Worm (Caenorhabditis elegans) whole organism, L3 larva: ENCODE data around the gene ZK632.14.
A peak's percentile ranks its signal among the peaks of the same experiment; 100 is the strongest.

Experiments
- ZK546.5 ChIP-seq: sonication (generic microtip); optimal IDR thresholded peaks from 2 replicates; lab custom pipeline; 2017; ENCODE audit warnings: missing biosample characterization, missing genetic modification characterization
- aly-2 ChIP-seq: fragments of 150-350 bp; optimal IDR thresholded peaks from 2 replicates; lab custom pipeline; 2014; ENCODE audit warnings: missing biosample characterization, missing genetic modification characterization
- ceh-28 ChIP-seq: fragments of 150-350 bp; optimal IDR thresholded peaks from 2 replicates; lab custom pipeline; 2014; ENCODE audit warnings: missing biosample characterization, missing genetic modification reagents, missing genetic modification characterization
- ceh-82 ChIP-seq: fragments of 150-350 bp; optimal IDR thresholded peaks from 2 replicates; lab custom pipeline; 2014; ENCODE audit warnings: missing biosample characterization, missing genetic modification characterization
- ceh-9 ChIP-seq: sonication (generic microtip); optimal IDR thresholded peaks from 2 replicates; lab custom pipeline; 2018; ENCODE audit warnings: missing biosample characterization, missing genetic modification characterization
- daf-12 ChIP-seq: fragments of 150-350 bp; optimal IDR thresholded peaks from 2 replicates; lab custom pipeline; 2014; ENCODE audit warnings: missing biosample characterization, missing genetic modification reagents, missing genetic modification characterization
- egl-5 ChIP-seq: fragments of 150-350 bp; optimal IDR thresholded peaks from 2 replicates; lab custom pipeline; 2017; ENCODE audit warnings: missing biosample characterization, missing genetic modification reagents, missing genetic modification characterization, inconsistent platforms
- elt-1 ChIP-seq: fragments of 150-350 bp; optimal IDR thresholded peaks from 2 replicates; lab custom pipeline; 2014; ENCODE audit warnings: missing biosample characterization, missing genetic modification characterization
- elt-2 ChIP-seq: sonication (generic microtip); optimal IDR thresholded peaks from 2 replicates; lab custom pipeline; 2016; ENCODE audit warnings: missing genetic modification reagents, mild to moderate bottlenecking, missing genetic modification characterization, missing compliant biosample characterization
- elt-3 ChIP-seq, 3 experiments: fragments of 150-350 bp in 1 of 3; sonication (generic microtip) in 2 of 3; optimal IDR thresholded peaks; 2 replicates in 2 of 3; 4 replicates in 1 of 3; lab custom pipeline; 2014 to 2017; ENCODE audit warnings: missing biosample characterization in 3 of 3, missing genetic modification characterization in 3 of 3
- eor-1 ChIP-seq, 2 experiments: fragments of 150-350 bp; optimal IDR thresholded peaks; 2 replicates each; lab custom pipeline; 2014 to 2018; ENCODE audit warnings: missing biosample characterization in 2 of 2, missing genetic modification characterization in 2 of 2
- fkh-2 ChIP-seq: fragments of 150-350 bp; optimal IDR thresholded peaks from 2 replicates; lab custom pipeline; 2014; ENCODE audit warnings: missing biosample characterization, missing genetic modification reagents, missing genetic modification characterization
- hmg-11 ChIP-seq: sonication (generic microtip); optimal IDR thresholded peaks from 2 replicates; lab custom pipeline; 2016; ENCODE audit warnings: missing genetic modification characterization, missing compliant biosample characterization
- jun-1 ChIP-seq: fragments of 150-350 bp; optimal IDR thresholded peaks from 2 replicates; lab custom pipeline; 2014; ENCODE audit warnings: missing biosample characterization, missing genetic modification reagents, missing genetic modification characterization
- lin-15B ChIP-seq: fragments of 150-350 bp; optimal IDR thresholded peaks from 2 replicates; lab custom pipeline; 2014; ENCODE audit warnings: missing biosample characterization, missing genetic modification characterization
- lin-39 ChIP-seq: fragments of 150-350 bp; optimal IDR thresholded peaks from 2 replicates; lab custom pipeline; 2018; ENCODE audit warnings: missing biosample characterization, missing genetic modification reagents, missing genetic modification characterization
- lsy-12 ChIP-seq: sonication (generic microtip); optimal IDR thresholded peaks from 2 replicates; lab custom pipeline; 2016; ENCODE audit warnings: mild to moderate bottlenecking, missing genetic modification characterization, missing compliant biosample characterization
- mdl-1 ChIP-seq: fragments of 150-350 bp; optimal IDR thresholded peaks from 2 replicates; lab custom pipeline; 2014; ENCODE audit warnings: missing biosample characterization, missing genetic modification characterization
- mml-1 ChIP-seq: fragments of 150-350 bp; sonication (generic microtip); optimal IDR thresholded peaks from 3 replicates; lab custom pipeline; 2014; ENCODE audit warnings: missing biosample characterization, missing genetic modification characterization
- nfya-1 ChIP-seq: sonication (generic microtip); optimal IDR thresholded peaks from 2 replicates; lab custom pipeline; 2017; ENCODE audit warnings: missing genetic modification characterization, mild to moderate bottlenecking, missing compliant biosample characterization, antibody characterized with exemption, moderate library complexity; ENCODE audit not compliant: insufficient read depth
- nhr-23 ChIP-seq: fragments of 150-350 bp; optimal IDR thresholded peaks from 2 replicates; lab custom pipeline; 2014; ENCODE audit warnings: missing biosample characterization, missing genetic modification reagents, missing genetic modification characterization
- nhr-237 ChIP-seq: fragments of 150-350 bp; optimal IDR thresholded peaks from 2 replicates; lab custom pipeline; 2014; ENCODE audit warnings: missing biosample characterization, missing genetic modification characterization
- nhr-25 ChIP-seq: sonication (generic microtip); optimal IDR thresholded peaks from 2 replicates; lab custom pipeline; 2017; ENCODE audit warnings: missing biosample characterization, missing genetic modification characterization
- nhr-28 ChIP-seq: fragments of 150-350 bp; optimal IDR thresholded peaks from 2 replicates; lab custom pipeline; 2014; ENCODE audit warnings: missing biosample characterization, missing genetic modification characterization
- nhr-43 ChIP-seq: sonication (generic microtip); optimal IDR thresholded peaks from 2 replicates; lab custom pipeline; 2016; ENCODE audit warnings: mild to moderate bottlenecking, missing genetic modification characterization, missing compliant biosample characterization; ENCODE audit not compliant: poor library complexity, severe bottlenecking
- nhr-67 ChIP-seq: fragments of 150-350 bp; optimal IDR thresholded peaks from 2 replicates; lab custom pipeline; 2014; ENCODE audit warnings: missing biosample characterization, missing genetic modification characterization
- nhr-76 ChIP-seq: fragments of 150-350 bp; sonication (generic microtip); optimal IDR thresholded peaks from 5 replicates; lab custom pipeline; 2014; ENCODE audit warnings: missing biosample characterization, missing genetic modification characterization
- nhr-77 ChIP-seq: fragments of 150-350 bp; optimal IDR thresholded peaks from 2 replicates; lab custom pipeline; 2014; ENCODE audit warnings: missing biosample characterization, missing genetic modification characterization
- pha-4 ChIP-seq: fragments of 150-350 bp; optimal IDR thresholded peaks from 2 replicates; lab custom pipeline; 2014; ENCODE audit warnings: missing biosample characterization, missing genetic modification reagents, missing genetic modification characterization
- pqm-1 ChIP-seq: fragments of 150-350 bp; optimal IDR thresholded peaks from 2 replicates; lab custom pipeline; 2017; ENCODE audit warnings: missing biosample characterization, missing genetic modification characterization, inconsistent platforms
- sea-2 ChIP-seq: fragments of 150-350 bp; sonication (generic microtip); optimal IDR thresholded peaks from 4 replicates; lab custom pipeline; 2014; ENCODE audit warnings: missing biosample characterization, missing genetic modification reagents, missing genetic modification characterization
- skn-1 ChIP-seq: fragments of 150-350 bp; optimal IDR thresholded peaks from 2 replicates; lab custom pipeline; 2014; ENCODE audit warnings: missing biosample characterization, missing genetic modification characterization
- snpc-4 ChIP-seq: fragments of 150-350 bp; optimal IDR thresholded peaks from 2 replicates; lab custom pipeline; 2014; ENCODE audit warnings: missing biosample characterization, missing genetic modification characterization
- tbx-2 ChIP-seq: sonication (generic microtip); optimal IDR thresholded peaks from 2 replicates; lab custom pipeline; 2016; ENCODE audit warnings: mild to moderate bottlenecking, missing genetic modification characterization, missing compliant biosample characterization
- unc-62 ChIP-seq: fragments of 150-350 bp; sonication (generic microtip); optimal IDR thresholded peaks from 4 replicates; lab custom pipeline; 2014; ENCODE audit warnings: missing biosample characterization, missing genetic modification reagents, missing genetic modification characterization

The ZK632.14 gene

DNA sequence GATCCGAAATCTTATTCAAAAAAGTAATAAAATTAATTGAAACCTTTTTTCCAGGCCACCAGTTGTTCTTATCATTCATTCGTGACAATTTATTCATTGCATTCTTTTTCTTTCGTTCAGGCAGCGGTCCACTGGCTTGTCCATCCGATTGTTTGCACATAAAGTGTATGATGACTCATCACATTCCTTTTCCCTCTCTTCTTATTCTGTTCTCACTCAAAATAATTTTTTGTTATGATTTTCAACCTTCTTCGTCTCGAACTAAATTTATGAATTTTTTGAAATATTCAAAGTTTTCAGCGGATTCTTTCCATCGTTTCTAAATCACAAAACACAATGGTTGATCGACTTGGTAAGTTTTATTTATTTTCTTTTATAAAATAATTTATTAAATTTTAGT lies 17.3 kb downstream of the ZK632.14 start, which contains the start of gene ZK632.12:
Gene ZK632.12, plus strand, starts transcription at position 301 of the 400 bp plus-strand sequence.
- no peak for TF ChIP-seq unc-62 (GFP tag; lab: Kevin White, UChicago)
- TF ChIP-seq pha-4 (tag; lab: Kevin White, UChicago), result peak; percentile 39
- TF ChIP-seq, all 47 proteins: peak for 1

DNA sequence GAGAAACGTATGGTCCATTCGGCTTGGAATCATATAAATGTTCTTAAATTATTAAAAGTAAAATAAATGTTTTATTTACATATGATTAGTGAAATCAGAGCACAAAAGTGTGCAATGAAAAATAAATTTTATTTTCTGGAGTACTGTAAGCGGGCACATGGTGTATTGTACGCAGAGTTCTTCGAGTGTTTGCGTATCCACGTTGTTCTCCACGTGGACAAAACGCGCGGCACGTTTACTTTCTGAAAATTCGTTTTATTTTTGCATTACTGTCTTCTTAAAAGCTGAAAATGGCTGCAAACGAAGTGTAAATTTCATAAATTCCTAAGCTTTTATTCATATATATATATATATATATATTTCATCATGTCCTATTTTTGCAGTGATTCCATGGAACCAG lies 19.3 kb downstream of the ZK632.14 start:
- TF ChIP-seq aly-2, result no peak
- no peak for TF ChIP-seq tbx-2 (tag; lab: Kevin White, UChicago)
- no peak for TF ChIP-seq ZK546.5 (tag; lab: Kevin White, UChicago)
- TF ChIP-seq sea-2 (GFP tag; lab: Kevin White, UChicago), result no peak

DNA sequence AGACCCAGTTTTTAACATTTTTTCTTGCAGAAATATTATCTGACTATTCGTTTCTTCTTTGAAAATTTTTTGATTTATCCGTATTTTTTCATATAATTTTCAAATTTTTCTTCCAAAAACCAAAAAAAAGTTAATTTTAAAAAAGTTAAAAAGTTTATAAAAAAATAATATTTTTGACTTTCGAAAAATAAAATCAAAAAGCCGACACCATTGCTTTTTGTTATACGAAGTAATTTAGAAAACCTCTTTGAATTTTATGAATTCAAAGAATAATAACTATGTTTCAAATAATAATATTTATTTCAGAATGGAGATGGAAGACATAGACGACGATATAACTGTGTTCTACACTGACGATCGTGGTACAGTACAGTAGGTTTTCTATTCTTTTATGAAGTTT lies 21.6 kb downstream of the ZK632.14 start, which contains the start of gene K11H3.8:
Gene K11H3.8, plus strand, starts transcription at position 301 of the 400 bp plus-strand sequence.
- no peak for TF ChIP-seq sea-2 (GFP tag; lab: Kevin White, UChicago)
- TF ChIP-seq ceh-82 (tag; lab: Kevin White, UChicago), result no peak
- no peak for TF ChIP-seq nhr-28
- TF ChIP-seq nhr-237, result no peak
- no peak for TF ChIP-seq fkh-2 (tag; lab: Kevin White, UChicago)
- TF ChIP-seq elt-1 (tag; lab: Kevin White, UChicago), result no peak

DNA sequence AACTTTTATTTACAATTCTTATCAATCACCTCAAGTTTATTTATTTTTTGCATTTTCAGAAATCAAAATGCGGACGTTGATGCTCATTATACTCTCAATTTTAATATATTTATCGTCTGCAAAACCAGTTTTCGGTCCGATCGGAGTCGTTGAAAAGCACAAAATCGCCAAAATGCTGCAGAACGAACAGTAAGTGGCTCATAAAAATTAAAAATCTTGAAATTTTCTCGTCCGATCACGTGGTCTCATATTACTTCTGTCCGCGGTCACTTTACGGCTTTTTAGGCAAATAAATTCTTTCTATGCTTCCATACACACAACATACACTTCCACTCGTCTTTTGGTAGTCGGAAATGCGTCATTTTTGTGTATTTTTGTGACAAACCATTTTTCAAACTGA lies 30.5 kb downstream of the ZK632.14 start, which contains the start of gene K11H3.5:
Gene K11H3.5, plus strand, starts transcription at position 54 of the 400 bp plus-strand sequence.
- TF ChIP-seq jun-1 (tag; lab: Kevin White, UChicago) (no peak), nhr-23 (tag; lab: Kevin White, UChicago) (no peak), elt-3 (tag; optimal IDR thresholded peaks at IDR 0.05; lab: Kevin White, UChicago) (no peak), nhr-28 (no peak), fkh-2 (tag; lab: Kevin White, UChicago) (no peak), nhr-77 (tag; lab: Kevin White, UChicago) (no peak), unc-62 (GFP tag; lab: Kevin White, UChicago) (no peak)

DNA sequence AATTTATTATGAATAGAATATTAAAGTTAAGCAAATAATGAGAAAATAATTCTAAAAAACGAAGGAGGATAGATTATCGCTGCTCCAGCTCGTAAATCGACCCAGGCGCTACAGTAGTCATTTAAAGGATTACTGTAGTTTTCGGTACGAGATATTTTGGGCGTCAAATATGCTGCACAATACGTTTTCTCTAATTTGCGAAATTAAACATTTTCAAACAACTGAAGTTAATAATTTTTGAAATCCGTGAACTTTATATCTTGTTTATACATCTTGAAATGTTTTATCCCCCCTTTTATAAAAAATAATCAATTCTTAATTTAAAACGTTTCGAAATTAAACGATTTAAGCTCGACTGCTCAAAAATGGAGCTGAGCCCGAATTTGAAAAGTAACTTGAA lies 32.8 kb downstream of the ZK632.14 start, which contains the start of gene K11H3.2:
Gene K11H3.2, plus strand, starts transcription at position 301 of the 400 bp plus-strand sequence.
- TF ChIP-seq nhr-77 (tag; lab: Kevin White, UChicago), result no peak

DNA sequence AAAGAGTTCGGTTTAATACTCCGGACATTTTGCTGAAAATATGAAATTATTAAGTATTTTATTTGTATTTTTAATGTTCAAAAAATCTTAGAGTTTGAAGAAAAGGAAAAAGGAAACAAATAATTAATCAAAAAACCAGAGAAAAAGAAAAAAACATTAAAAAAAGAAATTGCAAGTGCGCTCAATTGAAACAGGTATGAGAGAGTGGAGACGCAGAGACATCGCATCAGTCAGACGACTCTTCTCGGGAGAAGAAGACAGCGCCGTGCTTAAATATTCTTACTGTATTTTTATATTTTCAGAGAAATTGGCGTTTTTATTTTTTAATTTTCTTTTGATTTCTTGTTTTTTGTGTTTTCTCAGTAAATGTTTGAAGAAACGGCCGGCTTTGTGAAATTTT lies 34.8 kb downstream of the ZK632.14 start, which contains the start of gene mrpl-36:
Gene mrpl-36, minus strand, starts transcription at position 34 of the 400 bp plus-strand sequence.
- TF ChIP-seq egl-5, result peak; percentile 20
- TF ChIP-seq eor-1 (tag; optimal IDR thresholded peaks at IDR 0.05; lab: Kevin White, UChicago), result no peak
- TF ChIP-seq lin-15B (tag; lab: Kevin White, UChicago), result peak; percentile 73
- no peak for TF ChIP-seq ZK546.5 (tag; lab: Kevin White, UChicago)
- TF ChIP-seq elt-2 (tag; lab: Kevin White, UChicago), result peak; percentile 0
- TF ChIP-seq nhr-237, result no peak
- peak; percentile 64 for TF ChIP-seq nfya-1 (tag; lab: Kevin White, UChicago)
- TF ChIP-seq pha-4 (tag; lab: Kevin White, UChicago), result peak; percentile 55
- TF ChIP-seq snpc-4 (tag; lab: Kevin White, UChicago), result peak; percentile 5
- peak; percentile 10 for TF ChIP-seq lin-39 (tag; lab: Kevin White, UChicago)
- TF ChIP-seq aly-2, result no peak

DNA sequence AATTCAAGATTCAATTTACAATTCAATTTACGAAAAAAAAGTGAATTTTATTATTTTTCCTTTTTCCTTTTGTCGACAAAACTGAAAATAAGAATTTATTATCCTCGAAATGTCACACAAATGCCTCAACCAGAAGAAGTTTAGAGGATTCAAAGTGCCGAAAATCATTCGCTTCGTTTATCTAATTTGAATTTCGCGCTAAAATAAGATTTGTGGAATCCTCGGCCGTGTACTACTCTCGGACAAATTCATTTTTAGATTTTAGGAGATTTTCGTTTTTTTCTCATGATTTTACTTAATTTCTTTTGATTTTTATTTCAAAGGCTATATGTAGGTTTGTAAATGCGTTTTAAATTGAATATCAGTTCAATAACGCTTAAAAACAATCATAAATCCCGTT lies 35.4 kb downstream of the ZK632.14 start:
- TF ChIP-seq eor-1 (tag; optimal IDR thresholded peaks at IDR 0.05; lab: Kevin White, UChicago) (no peak), nhr-67 (no peak), nhr-76 (tag; lab: Kevin White, UChicago) (no peak), mml-1 (tag; lab: Kevin White, UChicago) (no peak), lsy-12 (tag; lab: Kevin White, UChicago) (no peak), elt-1 (tag; lab: Kevin White, UChicago) (no peak)

DNA sequence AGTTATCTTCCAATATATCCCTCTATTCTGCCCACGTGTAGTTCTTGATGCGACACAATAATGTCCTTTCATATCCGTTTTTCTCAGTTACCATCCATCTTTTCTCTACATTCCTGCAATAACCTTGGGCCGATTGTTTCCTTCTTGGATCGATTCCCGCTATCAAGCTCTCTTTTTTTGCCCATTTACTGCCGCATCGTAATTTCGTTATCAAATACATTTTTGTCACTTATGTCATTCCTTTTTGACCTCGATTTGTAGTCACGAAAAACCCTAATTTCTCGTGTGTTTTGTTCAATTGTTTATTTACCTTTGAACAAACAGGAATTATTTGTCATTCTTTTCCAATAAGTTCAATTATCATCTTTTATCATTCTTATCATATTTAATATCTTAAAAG lies 36.7 kb downstream of the ZK632.14 start:
- TF ChIP-seq ceh-9 (tag; lab: Kevin White, UChicago) (no peak), ceh-28 (tag; lab: Kevin White, UChicago) (peak; percentile 59), snpc-4 (tag; lab: Kevin White, UChicago) (no peak), elt-2 (tag; lab: Kevin White, UChicago) (peak; percentile 77), mdl-1 (tag; lab: Kevin White, UChicago) (no peak), daf-12 (tag; lab: Kevin White, UChicago) (no peak), nhr-28 (no peak), jun-1 (tag; lab: Kevin White, UChicago) (no peak), aly-2 (no peak), hmg-11 (tag; lab: Kevin White, UChicago) (no peak), eor-1 (tag; optimal IDR thresholded peaks at IDR 0.05; lab: Kevin White, UChicago) (no peak), nhr-25 (no peak), nhr-43 (no peak), pqm-1 (tag; lab: Kevin White, UChicago) (peak; percentile 82), nhr-77 (tag; lab: Kevin White, UChicago) (no peak), skn-1 (tag; lab: Kevin White, UChicago) (peak; percentile 67), elt-3 (tag; optimal IDR thresholded peaks at IDR 0.05; lab: Kevin White, UChicago) (peak in 2 of 3 experiments; percentile 9 to 57), nhr-67 (no peak), mml-1 (tag; lab: Kevin White, UChicago) (no peak), lin-39 (tag; lab: Kevin White, UChicago) (no peak), ZK546.5 (tag; lab: Kevin White, UChicago) (no peak)
